Worm (Caenorhabditis elegans) whole organism, mixed stage, embryonic: Measurements from ENCODE around the gene ZK1240.9.

Experiments used
- M03D4.4 ChIP-seq: sonication (generic microtip); optimal IDR thresholded peaks from 2 replicates; lab custom pipeline; 2017; ENCODE audit warnings: mild to moderate bottlenecking, missing genetic modification characterization, missing compliant biosample characterization
- bed-3 ChIP-seq: fragments of 200-800 bp; sonication (Bioruptor generic); optimal IDR thresholded peaks from 3 replicates; lab custom pipeline; 2018; ENCODE audit warnings: mild to moderate bottlenecking, missing genetic modification characterization, moderate library complexity, missing compliant biosample characterization
- blmp-1 ChIP-seq: fragments of 150-350 bp; optimal IDR thresholded peaks from 2 replicates; lab custom pipeline; 2014; ENCODE audit warnings: missing biosample characterization, missing genetic modification characterization
- ceh-39 ChIP-seq: fragments of 150-350 bp; optimal IDR thresholded peaks from 2 replicates; lab custom pipeline; 2014; ENCODE audit warnings: missing biosample characterization, missing genetic modification characterization
- ceh-43 ChIP-seq: fragments of 200-800 bp; sonication (Bioruptor generic); optimal IDR thresholded peaks from 2 replicates; lab custom pipeline; 2018; ENCODE audit warnings: mild to moderate bottlenecking, missing genetic modification characterization, moderate library complexity, missing compliant biosample characterization
- ceh-83 ChIP-seq: fragments of 200-800 bp; sonication (Bioruptor generic); optimal IDR thresholded peaks from 2 replicates; lab custom pipeline; 2018; ENCODE audit warnings: mild to moderate bottlenecking, missing genetic modification characterization, missing compliant biosample characterization
- ces-1 ChIP-seq: fragments of 150-350 bp; optimal IDR thresholded peaks from 2 replicates; lab custom pipeline; 2014; ENCODE audit warnings: missing biosample characterization, missing genetic modification reagents, missing genetic modification characterization
- cnd-1 ChIP-seq: fragments of 200-800 bp; sonication (Bioruptor generic); optimal IDR thresholded peaks from 2 replicates; lab custom pipeline; 2018; ENCODE audit warnings: mild to moderate bottlenecking, missing genetic modification characterization, missing compliant biosample characterization
- drap-1 ChIP-seq: fragments of 200-800 bp; sonication (Bioruptor generic); optimal IDR thresholded peaks from 3 replicates; lab custom pipeline; 2018; ENCODE audit warnings: mild to moderate bottlenecking, missing genetic modification characterization, missing compliant biosample characterization
- elt-3 ChIP-seq: fragments of 150-350 bp; optimal IDR thresholded peaks from 2 replicates; lab custom pipeline; 2014; ENCODE audit warnings: missing biosample characterization, missing genetic modification characterization
- flh-1 ChIP-seq: fragments of 200-800 bp; sonication (Bioruptor generic); optimal IDR thresholded peaks from 2 replicates; lab custom pipeline; 2018; ENCODE audit warnings: mild to moderate bottlenecking, missing genetic modification characterization, moderate library complexity, missing compliant biosample characterization
- ham-2 ChIP-seq: fragments of 200-800 bp; sonication (Bioruptor generic); optimal IDR thresholded peaks from 2 replicates; lab custom pipeline; 2018; ENCODE audit warnings: mild to moderate bottlenecking, missing genetic modification characterization, missing compliant biosample characterization
- hlh-1 ChIP-seq: fragments of 150-350 bp; optimal IDR thresholded peaks from 2 replicates; lab custom pipeline; 2014; ENCODE audit warnings: missing biosample characterization, missing genetic modification reagents, missing genetic modification characterization
- lin-32 ChIP-seq: fragments of 200-800 bp; sonication (Bioruptor generic); optimal IDR thresholded peaks from 2 replicates; lab custom pipeline; 2018; ENCODE audit warnings: mild to moderate bottlenecking, missing genetic modification characterization, missing compliant biosample characterization
- lsy-2 ChIP-seq: fragments of 150-350 bp; optimal IDR thresholded peaks from 2 replicates; lab custom pipeline; 2014; ENCODE audit warnings: missing biosample characterization, missing genetic modification characterization
- mab-5 ChIP-seq: fragments of 150-350 bp; optimal IDR thresholded peaks from 2 replicates; lab custom pipeline; 2014; ENCODE audit warnings: missing biosample characterization, missing genetic modification characterization
- mep-1 ChIP-seq: fragments of 150-350 bp; optimal IDR thresholded peaks from 2 replicates; lab custom pipeline; 2017; ENCODE audit warnings: missing biosample characterization, missing genetic modification reagents, missing genetic modification characterization, inconsistent platforms
- mls-2 ChIP-seq: sonication (generic microtip); optimal IDR thresholded peaks from 2 replicates; lab custom pipeline; 2016; ENCODE audit warnings: mild to moderate bottlenecking, missing genetic modification characterization, moderate library complexity, missing compliant biosample characterization
- nhr-12 ChIP-seq: fragments of 150-350 bp; optimal IDR thresholded peaks from 2 replicates; lab custom pipeline; 2014; ENCODE audit warnings: missing biosample characterization, missing genetic modification characterization
- nhr-2 ChIP-seq: fragments of 150-350 bp; optimal IDR thresholded peaks from 2 replicates; lab custom pipeline; 2014; ENCODE audit warnings: missing biosample characterization, missing genetic modification characterization
- nhr-237 ChIP-seq: fragments of 150-350 bp; optimal IDR thresholded peaks from 2 replicates; lab custom pipeline; 2014; ENCODE audit warnings: missing biosample characterization, missing genetic modification characterization
- nhr-28 ChIP-seq: fragments of 150-350 bp; optimal IDR thresholded peaks from 2 replicates; lab custom pipeline; 2014; ENCODE audit warnings: missing biosample characterization, missing genetic modification characterization
- nhr-76 ChIP-seq: sonication (generic microtip); optimal IDR thresholded peaks from 2 replicates; lab custom pipeline; 2017; ENCODE audit warnings: missing biosample characterization, missing genetic modification characterization
- pha-4 ChIP-seq: fragments of 150-350 bp; optimal IDR thresholded peaks from 2 replicates; lab custom pipeline; 2018; ENCODE audit warnings: missing biosample characterization, missing genetic modification reagents, missing genetic modification characterization
- snpc-4 ChIP-seq: fragments of 150-350 bp; optimal IDR thresholded peaks from 2 replicates; lab custom pipeline; 2014; ENCODE audit warnings: missing biosample characterization, missing genetic modification characterization
- tbx-8 ChIP-seq: fragments of 200-800 bp; sonication (Bioruptor generic); optimal IDR thresholded peaks from 2 replicates; lab custom pipeline; 2018; ENCODE audit warnings: mild to moderate bottlenecking, missing genetic modification characterization, moderate library complexity, missing compliant biosample characterization
- unc-120 ChIP-seq: sonication (generic microtip); optimal IDR thresholded peaks from 2 replicates; lab custom pipeline; 2017; ENCODE audit warnings: missing genetic modification characterization, missing compliant biosample characterization; ENCODE audit not compliant: poor library complexity, severe bottlenecking
- unc-39 ChIP-seq: fragments of 150-350 bp; optimal IDR thresholded peaks from 2 replicates; lab custom pipeline; 2014; ENCODE audit warnings: missing biosample characterization, missing genetic modification characterization
- unc-62 ChIP-seq: fragments of 150-350 bp; optimal IDR thresholded peaks from 2 replicates; lab custom pipeline; 2014; ENCODE audit warnings: missing biosample characterization, missing genetic modification reagents, missing genetic modification characterization
- zip-8 ChIP-seq: fragments of 150-350 bp; optimal IDR thresholded peaks from 2 replicates; lab custom pipeline; 2014; ENCODE audit warnings: missing biosample characterization, missing genetic modification characterization

Gene ZK1240.9

DNA sequence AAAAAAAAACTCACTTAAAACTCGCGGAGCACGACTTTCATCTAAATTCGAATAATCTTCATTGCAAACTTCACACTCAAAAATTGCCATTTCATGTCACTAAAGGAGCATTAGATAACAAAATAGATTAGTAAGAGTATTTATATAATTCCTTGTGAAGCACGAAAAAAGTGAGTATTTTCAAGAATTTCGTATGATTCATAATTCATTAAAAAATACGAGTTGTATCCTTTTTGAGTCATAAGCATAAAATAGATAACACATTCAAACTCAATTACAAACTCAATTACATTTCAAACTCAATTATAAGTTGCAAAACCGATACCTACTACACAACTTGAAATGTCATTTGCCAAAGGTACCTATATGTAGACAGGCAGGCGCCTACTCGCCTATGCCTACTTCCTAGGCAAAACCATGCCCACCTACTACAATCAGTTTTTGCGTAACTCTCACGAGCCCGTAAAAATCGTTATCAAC, 11.0 kb downstream of the ZK1240.9 start, which contains the start of the genes ZK1240.8 and ZK1240.1:
Gene ZK1240.8, minus strand, starts transcription at position 101 of the 480 bp plus-strand sequence.
Gene ZK1240.1, plus strand, starts transcription at position 430 of the 480 bp plus-strand sequence.
- TF ChIP-seq tbx-8 (no peak), cnd-1 (no peak), ham-2 (GFP tag; lab: Kevin White, UChicago) (no peak), lin-32 (no peak), ceh-43 (no peak), nhr-28 (tag; lab: Kevin White, UChicago) (no peak), nhr-2 (no peak)

DNA sequence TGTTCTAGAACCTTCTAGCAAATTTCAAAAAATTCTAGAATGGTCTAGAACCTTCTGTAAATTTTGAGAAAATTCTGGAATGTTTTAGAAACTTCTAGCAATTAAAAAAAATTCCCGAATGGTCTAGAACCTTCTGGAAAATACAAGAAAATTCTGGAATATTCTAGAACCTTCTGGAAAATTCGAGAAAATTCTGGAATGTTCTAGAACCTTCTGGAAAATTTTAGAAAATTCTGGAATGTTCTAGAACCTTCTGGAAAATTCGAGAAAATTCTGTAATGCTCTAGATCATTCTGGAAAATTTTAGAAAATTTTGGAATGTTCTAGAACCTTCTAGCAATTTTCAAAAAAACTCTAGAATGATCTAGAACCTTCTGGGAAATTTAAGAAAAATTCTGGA, 12.5 kb downstream of the ZK1240.9 start:
- TF ChIP-seq ceh-83, result peak; percentile 37
- no peak for TF ChIP-seq nhr-76 (tag; lab: Kevin White, UChicago)

DNA sequence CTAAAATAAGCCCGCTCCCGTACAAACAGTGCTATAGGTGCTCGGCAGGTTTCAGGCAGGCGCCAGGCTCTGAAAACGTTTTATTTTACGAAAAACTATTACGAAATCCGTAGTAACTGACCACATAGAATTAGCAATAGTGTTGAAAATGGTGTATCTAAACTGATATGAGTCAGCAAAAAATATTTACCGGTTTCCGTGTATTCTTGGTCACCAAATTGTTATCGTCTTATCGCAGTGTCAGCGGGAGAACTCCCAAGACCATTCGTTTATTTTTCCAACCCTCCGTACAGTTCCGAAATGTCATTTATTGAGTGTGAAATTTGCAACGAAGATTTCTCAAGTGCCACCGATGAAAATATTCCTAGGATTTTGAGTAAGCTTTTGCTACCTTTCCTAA, 14.2 kb downstream of the ZK1240.9 start, which contains the start of gene F43C11.8:
Gene F43C11.8, plus strand, starts transcription at position 301 of the 400 bp plus-strand sequence.
- TF ChIP-seq unc-39 (no peak), nhr-12 (tag; lab: Kevin White, UChicago) (no peak), ces-1 (no peak), nhr-2 (no peak), nhr-28 (tag; lab: Kevin White, UChicago) (no peak), ceh-39 (tag; lab: Kevin White, UChicago) (no peak), mep-1 (tag; lab: Kevin White, UChicago) (no peak), ceh-83 (no peak), pha-4 (tag; lab: Kevin White, UChicago) (no peak), nhr-76 (tag; lab: Kevin White, UChicago) (no peak), mls-2 (no peak), drap-1 (GFP tag; lab: Kevin White, UChicago) (no peak), bed-3 (GFP tag; lab: Kevin White, UChicago) (no peak), snpc-4 (tag; lab: Kevin White, UChicago) (no peak), cnd-1 (no peak), flh-1 (GFP tag; lab: Kevin White, UChicago) (no peak)

DNA sequence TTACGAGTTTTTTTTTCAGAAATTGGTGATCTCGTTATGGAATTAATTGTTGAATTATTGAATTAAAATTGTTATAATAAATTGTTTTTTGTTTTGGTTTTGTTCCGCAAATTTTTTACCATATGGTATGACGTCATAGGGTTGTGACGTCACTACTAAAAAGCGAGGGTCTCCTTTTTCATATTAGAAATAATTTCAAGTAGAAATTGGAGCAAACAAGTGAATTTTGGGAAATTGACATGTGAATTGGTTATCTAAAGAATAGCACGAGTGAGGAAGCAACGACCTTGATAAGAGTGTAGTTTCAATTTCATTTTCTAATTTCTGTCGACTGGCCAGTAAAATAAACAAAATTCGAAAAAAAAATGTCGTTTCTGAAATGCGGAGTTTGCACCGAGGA, 17.6 kb downstream of the ZK1240.9 start, which contains the start of gene F43C11.7:
Gene F43C11.7, plus strand, starts transcription at position 326 of the 400 bp plus-strand sequence.
- TF ChIP-seq zip-8, result peak; percentile 98
- no peak for TF ChIP-seq lin-32
- no peak for TF ChIP-seq nhr-237 (tag; lab: Kevin White, UChicago)

DNA sequence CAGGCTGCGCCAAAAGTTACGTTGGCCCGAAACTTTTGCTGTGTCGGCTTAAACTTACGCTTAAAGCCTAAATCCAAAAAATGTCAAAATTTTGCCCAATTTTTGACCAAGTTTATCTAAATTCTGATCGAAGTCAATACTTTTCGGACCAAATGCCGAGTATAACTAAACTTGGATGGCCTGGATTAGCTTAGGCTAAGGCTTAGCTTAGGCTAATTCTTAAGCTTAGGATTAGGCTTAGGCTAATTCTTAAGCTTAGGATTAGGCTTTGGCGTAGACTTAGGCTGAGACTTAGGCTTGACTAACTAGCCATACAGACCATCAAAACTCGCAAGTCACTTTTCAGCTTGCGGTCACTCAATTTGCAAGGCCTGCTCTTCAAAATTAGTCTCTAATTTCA, 18.2 kb downstream of the ZK1240.9 start:
- TF ChIP-seq bed-3 (GFP tag; lab: Kevin White, UChicago), result no peak
- TF ChIP-seq hlh-1 (tag; lab: Kevin White, UChicago), result no peak
- peak; percentile 12 for TF ChIP-seq ham-2 (GFP tag; lab: Kevin White, UChicago)
- no peak for TF ChIP-seq lsy-2 (tag; lab: Kevin White, UChicago)
- no peak for TF ChIP-seq ces-1

DNA sequence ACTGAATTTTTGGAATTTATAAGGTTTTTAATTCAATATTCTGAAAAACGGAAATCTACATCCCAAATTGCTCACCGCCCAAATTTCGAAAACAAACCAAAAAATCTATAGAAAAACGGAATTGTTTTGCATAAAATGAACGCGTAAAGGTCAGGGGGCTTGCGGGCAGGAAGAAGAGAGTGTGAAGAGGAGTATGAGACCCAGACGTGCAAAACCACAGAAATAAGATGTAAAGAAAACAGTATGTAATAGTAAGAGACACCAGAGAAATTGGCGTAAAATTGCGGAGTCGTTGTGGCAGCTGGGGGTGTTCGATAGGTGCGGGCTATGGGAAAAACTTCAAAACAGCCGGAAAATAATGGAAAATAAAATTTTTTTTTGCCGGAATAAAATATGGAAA, 23.0 kb downstream of the ZK1240.9 start:
- peak; percentile 26 for TF ChIP-seq ces-1
- TF ChIP-seq ceh-43, result no peak
- TF ChIP-seq hlh-1 (tag; lab: Kevin White, UChicago), result peak; percentile 37

DNA sequence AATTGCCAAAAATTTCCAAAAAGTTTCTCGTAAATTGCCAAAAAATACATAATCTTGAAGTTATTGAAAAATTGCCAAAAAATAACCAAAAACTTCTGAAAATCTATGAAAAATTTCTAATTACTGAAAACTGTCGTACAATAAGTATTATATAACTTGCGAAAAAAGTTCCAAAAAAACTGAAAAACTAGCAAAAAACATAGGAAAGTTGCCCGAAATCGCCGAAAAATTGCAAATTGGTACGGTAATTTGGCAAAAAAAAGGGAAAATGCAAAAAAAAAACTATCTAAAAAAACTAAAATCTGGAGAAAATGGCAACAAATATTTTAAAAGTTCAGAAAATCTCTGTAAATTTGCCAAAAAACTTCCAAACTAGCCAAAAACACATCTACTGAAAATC, 23.5 kb downstream of the ZK1240.9 start, which contains the start of gene enri-1:
Gene enri-1, minus strand, starts transcription at position 101 of the 400 bp plus-strand sequence.
- TF ChIP-seq unc-39 (no peak), nhr-12 (tag; lab: Kevin White, UChicago) (no peak), unc-120 (tag; lab: Kevin White, UChicago) (no peak), M03D4.4 (no peak), ceh-83 (no peak), zip-8 (no peak), tbx-8 (no peak), drap-1 (GFP tag; lab: Kevin White, UChicago) (no peak), blmp-1 (tag; lab: Kevin White, UChicago) (no peak), mab-5 (no peak), unc-62 (GFP tag; lab: Kevin White, UChicago) (no peak), lin-32 (no peak), elt-3 (tag; lab: Kevin White, UChicago) (no peak)
